Fruit fly (Drosophila melanogaster) whole organism, prepupa: ENCODE results near the gene CG5810.

Source experiments
- Blimp-1 ChIP-seq: fragments of 200-800 bp; sonication (Bioruptor generic); optimal IDR thresholded peaks from 3 replicates; lab custom pipeline; 2017; ENCODE audit warnings: missing biosample characterization, missing genetic modification characterization, mild to moderate bottlenecking, moderate library complexity, missing genetic modification reagents
- CG10669 ChIP-seq: fragments of 200-800 bp; sonication (Bioruptor generic); optimal IDR thresholded peaks from 3 replicates; lab custom pipeline; 2018; ENCODE audit warnings: missing biosample characterization, mild to moderate bottlenecking, missing genetic modification characterization, moderate library complexity
- CG11294 ChIP-seq: fragments of 200-800 bp; sonication (Bioruptor generic); IDR thresholded peaks from 2 replicates; pipeline ENCODE4 v1.3.6; 2022; ENCODE audit warnings: missing biosample characterization, missing genetic modification characterization
- CG11762 ChIP-seq: fragments of 200-800 bp; sonication (Bioruptor generic); optimal IDR thresholded peaks from 3 replicates; lab custom pipeline; 2016; ENCODE audit warnings: missing biosample characterization, missing genetic modification characterization; ENCODE audit not compliant: insufficient read depth
- CG11902 ChIP-seq: fragments of 200-800 bp; sonication (Bioruptor generic); optimal IDR thresholded peaks from 3 replicates; lab custom pipeline; 2016; ENCODE audit warnings: missing biosample characterization, missing genetic modification characterization
- CG15336 ChIP-seq: fragments of 200-800 bp; sonication (Bioruptor generic); IDR thresholded peaks from 2 replicates; pipeline ENCODE4 v1.3.6; 2022; ENCODE audit warnings: missing biosample characterization, missing genetic modification characterization
- CG1621 ChIP-seq: fragments of 200-800 bp; sonication (Bioruptor generic); optimal IDR thresholded peaks from 3 replicates; lab custom pipeline; 2018; ENCODE audit warnings: missing biosample characterization, mild to moderate bottlenecking, missing genetic modification characterization
- CG16779 ChIP-seq: fragments of 200-800 bp; sonication (Bioruptor generic); optimal IDR thresholded peaks from 3 replicates; lab custom pipeline; 2017; ENCODE audit warnings: missing biosample characterization, mild to moderate bottlenecking, missing genetic modification characterization
- CG3032 ChIP-seq: fragments of 200-800 bp; optimal IDR thresholded peaks from 2 replicates; lab custom pipeline; 2019; ENCODE audit warnings: missing biosample characterization, mild to moderate bottlenecking, missing genetic modification characterization, moderate library complexity
- CG32006 ChIP-seq: fragments of 200-800 bp; sonication (Bioruptor generic); optimal IDR thresholded peaks from 3 replicates; lab custom pipeline; 2017; ENCODE audit warnings: missing biosample characterization, mild to moderate bottlenecking, missing genetic modification characterization
- CG34406 ChIP-seq: fragments of 200-800 bp; sonication (Bioruptor generic); optimal IDR thresholded peaks from 3 replicates; lab custom pipeline; 2016; ENCODE audit warnings: missing biosample characterization, missing genetic modification characterization
- CG4318 ChIP-seq: fragments of 200-800 bp; sonication (Bioruptor generic); optimal IDR thresholded peaks from 3 replicates; lab custom pipeline; 2017; ENCODE audit warnings: missing biosample characterization, mild to moderate bottlenecking, missing genetic modification characterization
- CG6163 ChIP-seq: fragments of 200-800 bp; sonication (Bioruptor generic); IDR thresholded peaks from 3 replicates; pipeline ENCODE4 v1.3.6; 2022; ENCODE audit warnings: missing biosample characterization, missing genetic modification characterization
- CG6792 ChIP-seq: fragments of 200-800 bp; sonication (Bioruptor generic); optimal IDR thresholded peaks from 3 replicates; lab custom pipeline; 2016; ENCODE audit warnings: missing biosample characterization, missing genetic modification characterization
- CG6854 ChIP-seq: fragments of 200-800 bp; sonication (Bioruptor generic); optimal IDR thresholded peaks from 2 replicates; lab custom pipeline; 2017; ENCODE audit warnings: missing biosample characterization, mild to moderate bottlenecking, missing genetic modification characterization
- CG7368 ChIP-seq: fragments of 200-800 bp; sonication (Bioruptor generic); optimal IDR thresholded peaks from 3 replicates; lab custom pipeline; 2016; ENCODE audit warnings: missing biosample characterization, missing genetic modification characterization
- CG8119 ChIP-seq: fragments of 200-800 bp; sonication (Bioruptor generic); IDR thresholded peaks from 3 replicates; pipeline ENCODE4 v1.3.6; 2022; ENCODE audit warnings: missing biosample characterization, missing genetic modification characterization
- CG8319 ChIP-seq: fragments of 200-800 bp; sonication (Bioruptor generic); optimal IDR thresholded peaks from 3 replicates; lab custom pipeline; 2016; ENCODE audit warnings: missing biosample characterization, missing genetic modification characterization
- CG8632 ChIP-seq: fragments of 200-800 bp; sonication (Bioruptor generic); optimal IDR thresholded peaks from 3 replicates; lab custom pipeline; 2016; ENCODE audit warnings: missing biosample characterization, missing genetic modification characterization
- CG9139 ChIP-seq: fragments of 200-800 bp; sonication (Bioruptor generic); optimal IDR thresholded peaks from 3 replicates; lab custom pipeline; 2017; ENCODE audit warnings: missing biosample characterization, mild to moderate bottlenecking, missing genetic modification characterization
- Eip75B ChIP-seq: fragments of 200-800 bp; sonication (Bioruptor generic); optimal IDR thresholded peaks from 3 replicates; lab custom pipeline; 2016; ENCODE audit warnings: missing biosample characterization, missing genetic modification characterization
- Eip93F ChIP-seq: fragments of 200-800 bp; sonication (Bioruptor generic); optimal IDR thresholded peaks from 2 replicates; lab custom pipeline; 2016; ENCODE audit warnings: missing biosample characterization, mild to moderate bottlenecking, missing genetic modification characterization
- Ets21C ChIP-seq: fragments of 200-800 bp; sonication (Bioruptor generic); optimal IDR thresholded peaks from 3 replicates; lab custom pipeline; 2016; ENCODE audit warnings: missing biosample characterization, missing genetic modification characterization
- Ets96B ChIP-seq: fragments of 200-800 bp; optimal IDR thresholded peaks from 2 replicates; lab custom pipeline; 2019; ENCODE audit warnings: missing biosample characterization, mild to moderate bottlenecking, missing genetic modification characterization, moderate library complexity
- Gug ChIP-seq: fragments of 200-800 bp; sonication (Bioruptor generic); IDR thresholded peaks from 2 replicates; pipeline ENCODE4 v1.3.6; 2022; ENCODE audit warnings: missing biosample characterization, missing genetic modification characterization
- Hr39 ChIP-seq: fragments of 200-800 bp; sonication (Bioruptor generic); optimal IDR thresholded peaks from 2 replicates; lab custom pipeline; 2016; ENCODE audit warnings: missing biosample characterization, missing genetic modification characterization
- Hr4 ChIP-seq: fragments of 200-800 bp; sonication (Bioruptor generic); optimal IDR thresholded peaks from 3 replicates; lab custom pipeline; 2016; ENCODE audit warnings: missing biosample characterization, missing genetic modification characterization
- Lpt ChIP-seq: fragments of 200-800 bp; sonication (Bioruptor generic); optimal IDR thresholded peaks from 3 replicates; lab custom pipeline; 2016; ENCODE audit warnings: missing biosample characterization, missing genetic modification characterization
- OdsH ChIP-seq: fragments of 200-800 bp; sonication (Bioruptor generic); optimal IDR thresholded peaks from 3 replicates; lab custom pipeline; 2016; ENCODE audit warnings: missing biosample characterization, missing genetic modification characterization
- Smox ChIP-seq: fragments of 200-800 bp; sonication (Bioruptor generic); optimal IDR thresholded peaks from 3 replicates; lab custom pipeline; 2016; ENCODE audit warnings: missing biosample characterization, missing genetic modification characterization
- Sox102F ChIP-seq: fragments of 200-800 bp; sonication (Bioruptor generic); optimal IDR thresholded peaks from 2 replicates; lab custom pipeline; 2016; ENCODE audit warnings: missing biosample characterization, mild to moderate bottlenecking, missing genetic modification characterization
- Sox14 ChIP-seq: fragments of 200-800 bp; sonication (Bioruptor generic); optimal IDR thresholded peaks from 3 replicates; lab custom pipeline; 2016; ENCODE audit warnings: missing biosample characterization, missing genetic modification characterization
- Sox15 ChIP-seq: fragments of 200-800 bp; sonication (Bioruptor generic); optimal IDR thresholded peaks from 3 replicates; lab custom pipeline; 2016; ENCODE audit warnings: missing biosample characterization, missing genetic modification characterization
- achi ChIP-seq: fragments of 200-800 bp; sonication (Bioruptor generic); optimal IDR thresholded peaks from 3 replicates; lab custom pipeline; 2016; ENCODE audit warnings: missing biosample characterization, missing genetic modification characterization
- acj6 ChIP-seq: fragments of 200-800 bp; sonication (Bioruptor generic); optimal IDR thresholded peaks from 3 replicates; lab custom pipeline; 2016; ENCODE audit warnings: missing biosample characterization, missing genetic modification characterization
- cyc ChIP-seq: fragments of 200-800 bp; sonication (Bioruptor generic); optimal IDR thresholded peaks from 3 replicates; lab custom pipeline; 2016; ENCODE audit warnings: missing biosample characterization, missing genetic modification characterization
- dac ChIP-seq: fragments of 200-800 bp; sonication (Bioruptor generic); optimal IDR thresholded peaks from 2 replicates; lab custom pipeline; 2017; ENCODE audit warnings: missing biosample characterization, mild to moderate bottlenecking, missing genetic modification characterization
- dsx ChIP-seq: fragments of 200-800 bp; optimal IDR thresholded peaks from 3 replicates; lab custom pipeline; 2019; ENCODE audit warnings: missing biosample characterization, mild to moderate bottlenecking, missing genetic modification characterization, moderate library complexity; ENCODE audit not compliant: poor library complexity, severe bottlenecking
- esn ChIP-seq: fragments of 200-800 bp; sonication (Bioruptor generic); optimal IDR thresholded peaks from 2 replicates; lab custom pipeline; 2016; ENCODE audit warnings: missing biosample characterization, mild to moderate bottlenecking, missing genetic modification characterization, moderate library complexity
- fd59A ChIP-seq: fragments of 200-800 bp; sonication (Bioruptor generic); optimal IDR thresholded peaks from 2 replicates; lab custom pipeline; 2017; ENCODE audit warnings: missing biosample characterization, mild to moderate bottlenecking, missing genetic modification characterization, missing genetic modification reagents
- fd85E ChIP-seq: fragments of 200-800 bp; sonication (Bioruptor generic); optimal IDR thresholded peaks from 3 replicates; lab custom pipeline; 2016; ENCODE audit warnings: missing biosample characterization, missing genetic modification characterization
- fkh ChIP-seq: fragments of 200-800 bp; sonication (Bioruptor generic); optimal IDR thresholded peaks from 3 replicates; lab custom pipeline; 2017; ENCODE audit warnings: missing biosample characterization, mild to moderate bottlenecking, missing genetic modification characterization, moderate library complexity
- lz ChIP-seq: fragments of 200-800 bp; sonication (Bioruptor generic); optimal IDR thresholded peaks from 3 replicates; lab custom pipeline; 2016; ENCODE audit warnings: missing biosample characterization, missing genetic modification characterization
- spab ChIP-seq: fragments of 200-800 bp; sonication (Bioruptor generic); optimal IDR thresholded peaks from 2 replicates; lab custom pipeline; 2017; ENCODE audit warnings: missing biosample characterization, mild to moderate bottlenecking, missing genetic modification characterization, missing genetic modification reagents
- svp ChIP-seq: fragments of 200-800 bp; sonication (Bioruptor generic); peaks from one replicate; lab custom pipeline; 2016; ENCODE audit warnings: missing biosample characterization, missing genetic modification characterization
- topi ChIP-seq: fragments of 200-800 bp; sonication (Bioruptor generic); optimal IDR thresholded peaks from 3 replicates; lab custom pipeline; 2016; ENCODE audit warnings: missing biosample characterization, missing genetic modification characterization
- vri ChIP-seq: fragments of 200-800 bp; sonication (Bioruptor generic); optimal IDR thresholded peaks from 3 replicates; lab custom pipeline; 2016; ENCODE audit warnings: missing biosample characterization, mild to moderate bottlenecking, missing genetic modification characterization

CG5810 gene

DNA sequence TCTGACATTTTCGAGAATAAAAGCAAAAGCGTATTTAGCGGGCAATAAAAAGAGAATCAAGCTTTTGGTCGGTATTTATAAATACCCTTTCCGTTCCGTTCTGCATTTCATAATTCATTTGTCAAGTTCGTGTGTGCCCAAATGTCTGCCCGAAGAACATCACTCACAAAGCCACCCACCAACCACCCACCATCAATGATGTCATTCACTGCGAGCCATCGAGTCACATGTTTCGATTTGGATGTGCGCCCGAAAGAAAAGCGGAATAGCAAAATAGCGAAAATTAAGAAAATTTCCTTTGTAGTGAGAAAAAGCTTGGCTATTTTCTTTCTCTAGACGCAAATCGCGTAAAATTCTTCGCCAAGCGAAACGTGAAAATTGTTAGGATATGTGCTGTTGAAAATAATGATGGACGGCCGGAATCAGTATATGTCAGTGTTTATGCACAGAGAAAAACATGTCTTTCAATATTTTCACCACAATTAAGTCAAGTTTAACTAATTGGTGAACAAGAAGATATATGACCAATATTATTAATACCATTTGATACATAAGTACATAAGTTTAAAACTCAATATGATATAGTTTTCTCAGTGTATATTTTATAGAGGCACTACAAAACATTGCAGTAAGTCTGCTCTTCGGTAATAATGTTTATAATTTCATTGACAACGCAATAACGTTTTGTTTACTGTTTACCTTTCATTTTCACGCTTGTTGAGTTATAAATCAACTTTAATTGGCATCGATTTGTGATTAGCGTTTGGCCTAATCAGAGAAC is 12.3 kb upstream of the CG5810 start (continued):
- TF ChIP-seq CG10669 (GFP tag; lab: Kevin White, UChicago) (no peak), fkh (no peak), CG15336 (peak; percentile 73), CG1621 (tag; lab: Kevin White, UChicago) (no peak), vri (GFP tag; lab: Kevin White, UChicago) (peak; percentile 35), dac (GFP tag; lab: Kevin White, UChicago) (no peak), CG6854 (GFP tag; lab: Kevin White, UChicago) (no peak), CG11294 (peak; percentile 44; the same call in 1 of the 2 replicates), spab (GFP tag; lab: Kevin White, UChicago) (no peak), Hr4 (peak; percentile 58), topi (GFP tag; lab: Kevin White, UChicago) (peak; percentile 23), Sox14 (GFP tag; lab: Kevin White, UChicago) (peak; percentile 13), fd85E (GFP tag; lab: Kevin White, UChicago) (no peak), CG6163 (0 out of 3 replicates have a peak, but pooled peaks have one; percentile 15)

DNA sequence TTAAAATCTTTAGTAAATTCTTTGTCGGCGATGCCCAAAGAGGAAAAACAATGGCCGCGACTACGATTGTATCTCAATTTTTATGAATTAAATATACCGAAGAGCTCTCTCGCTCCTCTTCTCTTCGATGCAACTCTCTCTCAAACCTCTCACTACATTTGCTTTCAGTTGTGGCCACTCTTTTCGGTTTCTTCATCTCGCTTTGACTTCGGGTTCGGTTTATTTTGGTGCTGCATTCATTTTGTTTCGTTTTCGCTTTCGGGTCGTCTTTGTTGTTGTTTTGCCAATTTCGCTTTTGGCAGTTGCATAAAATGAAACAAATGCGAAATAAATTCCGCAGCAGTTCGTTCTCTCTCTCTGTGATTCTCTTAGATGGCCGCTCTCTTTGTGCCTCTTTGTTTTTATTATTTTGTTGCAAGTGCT is 10.7 kb upstream of the CG5810 start:
- no peak for TF ChIP-seq CG4318 (GFP tag; lab: Kevin White, UChicago)
- peak; percentile 69 for TF ChIP-seq CG3032
- peak; percentile 91 for TF ChIP-seq CG9139 (GFP tag; lab: Kevin White, UChicago)
- TF ChIP-seq Sox102F = peak; percentile 87
- peak; percentile 35 for TF ChIP-seq acj6 (GFP tag; lab: Kevin White, UChicago)
- peak; percentile 71 for TF ChIP-seq achi (GFP tag; lab: Kevin White, UChicago)
- peak; percentile 59 for TF ChIP-seq esn (GFP tag; lab: Kevin White, UChicago)
- TF ChIP-seq Hr39 (GFP tag; lab: Kevin White, UChicago) = no peak
- peak; percentile 47 for TF ChIP-seq Sox14 (GFP tag; lab: Kevin White, UChicago)
- TF ChIP-seq Eip75B (GFP tag; lab: Kevin White, UChicago) = peak; percentile 40
- TF ChIP-seq fd59A (GFP tag; lab: Kevin White, UChicago) = peak; percentile 17
- peak; percentile 94 for TF ChIP-seq CG8119 (GFP tag; lab: Robert Waterston, UW)
- peak; percentile 76 for TF ChIP-seq Blimp-1 (GFP tag; lab: Kevin White, UChicago)
- peak; percentile 51 for TF ChIP-seq CG6792
- no peak for TF ChIP-seq fkh
- TF ChIP-seq OdsH (GFP tag; lab: Kevin White, UChicago) = peak; percentile 39
- TF ChIP-seq Ets96B (tag; lab: Kevin White, UChicago) = peak; percentile 76
- peak; percentile 91 for TF ChIP-seq dsx (GFP tag; lab: Kevin White, UChicago)
- TF ChIP-seq Eip93F (GFP tag; lab: Kevin White, UChicago) = peak; percentile 91
- peak; percentile 40 for TF ChIP-seq CG8319
- TF ChIP-seq Gug (GFP tag; lab: Robert Waterston, UW) = no peak
- peak; percentile 92 for TF ChIP-seq vri (GFP tag; lab: Kevin White, UChicago)
- TF ChIP-seq cyc = no peak
- TF ChIP-seq CG6163 = peak; percentile 97
- no peak for TF ChIP-seq Ets21C (GFP tag; lab: Kevin White, UChicago)
- peak; percentile 97 for TF ChIP-seq CG6854 (GFP tag; lab: Kevin White, UChicago)
- TF ChIP-seq CG1621 (tag; lab: Kevin White, UChicago) = peak; percentile 79
- TF ChIP-seq CG8632 (GFP tag; lab: Kevin White, UChicago) = peak; percentile 75
- peak; percentile 73 for TF ChIP-seq CG7368 (GFP tag; lab: Kevin White, UChicago)
- no peak for TF ChIP-seq CG11902 (GFP tag; lab: Kevin White, UChicago)
- peak; percentile 53 for TF ChIP-seq CG11762
- peak; percentile 95 for TF ChIP-seq CG15336
- peak; percentile 62 for TF ChIP-seq CG32006 (GFP tag; lab: Kevin White, UChicago)
- peak; percentile 37 for TF ChIP-seq svp (GFP tag; lab: Kevin White, UChicago)
- peak; percentile 84 for TF ChIP-seq CG34406 (GFP tag; lab: Kevin White, UChicago)
- TF ChIP-seq Lpt (GFP tag; lab: Kevin White, UChicago) = peak; percentile 87
- no peak for TF ChIP-seq lz (GFP tag; lab: Kevin White, UChicago)
- TF ChIP-seq CG11294 = peak; percentile 56; the same call in 1 of the 2 replicates
- no peak for TF ChIP-seq Sox15
- peak; percentile 96 for TF ChIP-seq CG16779
- peak; percentile 45 for TF ChIP-seq Smox (GFP tag; lab: Kevin White, UChicago)
